3 worm cellular contexts compared by ENCODE assay signal in the genomic region with DNA sequence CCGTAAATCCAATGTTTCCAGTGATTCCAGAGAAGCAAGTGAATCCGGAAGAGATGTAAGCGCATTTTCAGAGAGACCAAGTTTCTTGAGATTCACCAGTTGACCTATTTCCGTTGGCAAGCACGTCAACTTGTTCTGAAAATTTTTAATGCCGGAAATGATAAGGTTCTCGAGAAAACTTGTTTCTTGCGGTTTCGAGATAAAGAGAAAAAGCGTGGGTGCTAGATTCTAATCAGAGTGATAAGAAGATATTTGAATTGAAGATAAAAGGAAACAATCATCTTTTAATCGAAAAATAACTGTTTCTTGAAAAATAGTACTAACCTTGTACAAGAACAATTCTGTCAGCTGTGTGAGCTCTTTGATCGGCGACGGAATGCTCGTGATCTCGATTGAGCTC.
TF ChIP-seq lines count a peak whose summit lies in the region.

No protein-coding gene starts in this region.

TF ChIP-seq in whole organism, L1 larva, 84 proteins besides CTCF, POLR2A, EP300 and RAD21:
- TF ChIP-seq lin-14 (GFP tag; optimal IDR thresholded peaks at IDR 0.05; lab: Kevin White, UChicago) (peak; percentile 3), elt-3 (tag; optimal IDR thresholded peaks at IDR 0.05; lab: Kevin White, UChicago) (peak in 3 of 6 experiments; percentile 51 to 78 (median 65)), elt-2 (tag; optimal IDR thresholded peaks at IDR 0.05; lab: Kevin White, UChicago) (peak; percentile 12), blmp-1 (tag; optimal IDR thresholded peaks at IDR 0.05; lab: Kevin White, UChicago) (peak; percentile 48), ceh-82 (tag; optimal IDR thresholded peaks at IDR 0.05; lab: Kevin White, UChicago) (no peak)

TF ChIP-seq in whole organism, L2 larva, 48 proteins besides CTCF, POLR2A, EP300 and RAD21:
- TF ChIP-seq fos-1 (tag; optimal IDR thresholded peaks at IDR 0.05; lab: Kevin White, UChicago) (peak; percentile 45), nhr-21 (tag; optimal IDR thresholded peaks at IDR 0.05; lab: Kevin White, UChicago) (no peak)

TF ChIP-seq in whole organism, L3 larva, 47 proteins besides CTCF, POLR2A, EP300 and RAD21:
- TF ChIP-seq ZK546.5 (tag; optimal IDR thresholded peaks at IDR 0.05; lab: Kevin White, UChicago) (no peak), nhr-12 (tag; optimal IDR thresholded peaks at IDR 0.05; lab: Kevin White, UChicago) (no peak), nhr-23 (tag; optimal IDR thresholded peaks at IDR 0.05; lab: Kevin White, UChicago) (peak; percentile 36), pha-4 (tag; optimal IDR thresholded peaks at IDR 0.05; lab: Kevin White, UChicago) (no peak), aly-2 (tag; optimal IDR thresholded peaks at IDR 0.05; lab: Kevin White, UChicago) (no peak), nhr-43 (tag; optimal IDR thresholded peaks at IDR 0.05; lab: Kevin White, UChicago; ENCODE audit: poor library complexity, severe bottlenecking) (no peak), mml-1 (tag; optimal IDR thresholded peaks at IDR 0.05; lab: Kevin White, UChicago) (no peak), nhr-237 (tag; optimal IDR thresholded peaks at IDR 0.05; lab: Kevin White, UChicago) (no peak), ceh-9 (tag; optimal IDR thresholded peaks at IDR 0.05; lab: Kevin White, UChicago) (no peak), jun-1 (tag; optimal IDR thresholded peaks at IDR 0.05; lab: Kevin White, UChicago) (no peak), elt-3 (tag; optimal IDR thresholded peaks at IDR 0.05; lab: Kevin White, UChicago) (peak in 2 of 3 experiments; percentile 43 to 80), elt-2 (tag; optimal IDR thresholded peaks at IDR 0.05; lab: Kevin White, UChicago) (peak; percentile 1), ama-1 (optimal IDR thresholded peaks at IDR 0.05; lab: Kevin White, UChicago) (no peak), unc-39 (tag; optimal IDR thresholded peaks at IDR 0.05; lab: Kevin White, UChicago) (no peak), fkh-10 (GFP tag; optimal IDR thresholded peaks at IDR 0.05; lab: Kevin White, UChicago) (no peak), mdl-1 (tag; optimal IDR thresholded peaks at IDR 0.05; lab: Kevin White, UChicago) (no peak), unc-62 (GFP tag; optimal IDR thresholded peaks at IDR 0.05; lab: Kevin White, UChicago) (no peak), fos-1 (tag; optimal IDR thresholded peaks at IDR 0.05; lab: Kevin White, UChicago) (no peak), R02D3.7 (tag; optimal IDR thresholded peaks at IDR 0.05; lab: Kevin White, UChicago) (no peak), nhr-25 (tag; optimal IDR thresholded peaks at IDR 0.05; lab: Kevin White, UChicago) (no peak), ceh-16 (tag; optimal IDR thresholded peaks at IDR 0.05; lab: Kevin White, UChicago) (no peak), snpc-4 (tag; optimal IDR thresholded peaks at IDR 0.05; lab: Kevin White, UChicago) (no peak), lin-39 (tag; optimal IDR thresholded peaks at IDR 0.05; lab: Kevin White, UChicago) (no peak), ceh-28 (tag; optimal IDR thresholded peaks at IDR 0.05; lab: Kevin White, UChicago) (no peak)

Comparison
In these comparisons a context has a peak if more than half of its experiments do, and no peak if none do; other contexts are left out.
1. Of the 22 proteins assayed by ChIP-seq in both whole organism, L1 larva and whole organism, L2 larva: peak only in whole organism, L1 larva: blmp-1; only in whole organism, L2 larva: fos-1; in both: none; in neither: 19; mixed calls (peak in some experiments, not most) for 1.